Worm (Caenorhabditis elegans): ENCODE measurements around the gene ssu-1.

ssu-1 gene

DNA sequence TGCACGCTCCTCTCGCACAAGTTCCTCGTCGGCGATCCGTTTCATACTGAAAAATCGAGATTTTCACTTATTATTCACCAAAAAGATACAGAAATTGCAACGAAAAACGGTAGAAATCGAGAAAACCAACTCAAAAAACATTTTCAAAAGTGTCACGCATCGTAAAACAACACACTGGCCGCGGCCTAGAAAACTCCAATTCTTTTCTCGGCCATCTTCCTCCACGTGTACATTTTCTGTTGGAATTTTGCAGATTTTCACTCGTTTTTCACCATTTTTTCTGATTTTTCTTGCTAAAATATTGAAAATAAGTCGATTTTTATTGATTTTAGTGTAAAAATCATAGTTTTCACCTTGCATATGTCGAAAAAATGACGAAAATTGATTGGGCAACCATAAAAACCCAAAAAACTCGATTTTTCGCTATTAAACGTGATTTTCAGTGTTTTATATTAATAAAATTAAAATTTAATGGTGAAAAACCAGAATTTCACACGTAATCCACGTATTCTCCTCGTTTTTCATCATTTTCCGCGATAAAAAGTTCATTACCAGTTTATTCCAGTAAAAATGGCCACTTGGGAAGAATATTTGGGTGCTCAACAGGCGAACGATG is 42.3 kb downstream of the ssu-1 start, which contains the start of the genes dcs-1 and sec-23 (continued):
- TF ChIP-seq lin-39 (tag; optimal IDR thresholded peaks at IDR 0.05) (no peak), lin-1 (GFP tag; IDR thresholded peaks at IDR 0.05) (no peak), lin-15B (tag; optimal IDR thresholded peaks at IDR 0.05) (no peak), set-16 (GFP tag; IDR thresholded peaks at IDR 0.05) (no peak), hmg-1.1 (GFP tag; IDR thresholded peaks at IDR 0.05) (no peak), pqm-1 (tag; optimal IDR thresholded peaks at IDR 0.05) (no peak), attf-4 (tag; optimal IDR thresholded peaks at IDR 0.05) (no peak), lin-38 (GFP tag; IDR thresholded peaks at IDR 0.05) (no peak), snpc-4 (tag; optimal IDR thresholded peaks at IDR 0.05) (no peak), mdl-1 (tag; optimal IDR thresholded peaks at IDR 0.05) (peak in 1 of 2 experiments; percentile 66), F44E2.7 (GFP tag; IDR thresholded peaks at IDR 0.05) (0 out of 2 replicates have a peak, but pooled peaks have one; percentile 52), ceh-62 (tag; optimal IDR thresholded peaks at IDR 0.05) (no peak), dmd-8 (GFP tag; IDR thresholded peaks at IDR 0.05) (no peak), ztf-11 (tag; optimal IDR thresholded peaks at IDR 0.05) (no peak), hlh-11 (tag; optimal IDR thresholded peaks at IDR 0.05) (no peak), jun-1 (tag; optimal IDR thresholded peaks at IDR 0.05) (no peak), vab-7 (GFP tag; IDR thresholded peaks at IDR 0.05) (no peak), ztf-7 (tag; optimal IDR thresholded peaks at IDR 0.05) (no peak)

- TF ChIP-seq snpc-1.2 (GFP tag; IDR thresholded peaks at IDR 0.05) (0 out of 2 replicates have a peak, but pooled peaks have one; percentile 26), arid-1 (GFP tag; conservative IDR thresholded peaks at IDR 0.05) (peak; percentile 57; the same call in 1 of the 2 replicates), Y48G9A.11 (GFP tag; IDR thresholded peaks at IDR 0.05) (peak; percentile 66; the same call in 1 of the 2 replicates), F49E8.2 (tag; optimal IDR thresholded peaks at IDR 0.05; ENCODE audit: borderline replicate concordance) (peak; percentile 63), unc-130 (GFP tag; optimal IDR thresholded peaks at IDR 0.05) (peak; percentile 47), ama-1 (optimal IDR thresholded peaks at IDR 0.05) (peak; percentile 27), F44E2.7 (GFP tag; IDR thresholded peaks at IDR 0.05) (0 out of 2 replicates have a peak, but pooled peaks have one; percentile 48)
These were observed 44.7 kb downstream of the ssu-1 start for ce11 chrV:20088340-20088739.

DNA sequence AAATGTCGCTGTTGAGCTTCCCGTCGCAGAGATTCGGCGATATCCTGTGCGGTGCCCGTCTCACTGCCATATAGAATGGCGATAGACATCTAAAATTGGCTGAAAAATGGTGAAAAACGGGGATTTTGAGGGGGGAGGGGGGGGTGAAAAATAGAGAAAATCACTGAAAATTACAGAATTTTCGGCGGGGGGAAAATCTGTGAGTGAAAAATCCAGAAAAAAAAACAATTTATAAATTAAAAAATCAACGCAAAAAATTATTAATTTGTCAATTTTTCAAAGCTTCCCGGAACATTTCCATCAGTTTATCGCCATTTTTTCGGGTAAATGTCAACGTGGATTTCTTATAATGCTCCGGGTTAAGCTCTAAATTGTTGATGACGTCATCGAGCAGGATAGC is 45.4 kb downstream of the ssu-1 start, which contains the start of gene fre-1:
fre-1 (minus strand) TSS at position 101 of the 400 bp plus-strand sequence.
- TF ChIP-seq jun-1 (tag; optimal IDR thresholded peaks at IDR 0.05), result no peak
- no peak for TF ChIP-seq spr-1 (tag; optimal IDR thresholded peaks at IDR 0.05)
- no peak for TF ChIP-seq madf-9 (GFP tag; conservative IDR thresholded peaks at IDR 0.05)
- TF ChIP-seq fos-1 (tag; optimal IDR thresholded peaks at IDR 0.05), result no peak
- no peak for TF ChIP-seq lin-13 (GFP tag; optimal IDR thresholded peaks at IDR 0.05)
- TF ChIP-seq lin-29 (GFP tag; IDR thresholded peaks at IDR 0.05), result no peak

Data from whole organism, L4 larva.